Worm (Caenorhabditis elegans) whole organism, L1 larva: ENCODE data around the gene prdx-2.
A peak's percentile ranks its signal among the peaks of the same experiment; 100 is the strongest.

Experiments
- C04F5.9 ChIP-seq: sonication (generic microtip); optimal IDR thresholded peaks from 2 replicates; lab custom pipeline; 2016; ENCODE audit warnings: missing genetic modification characterization, missing compliant biosample characterization
- C16A3.4 ChIP-seq: fragments of 150-350 bp; optimal IDR thresholded peaks from 2 replicates; lab custom pipeline; 2014; ENCODE audit warnings: missing biosample characterization, missing genetic modification characterization
- blmp-1 ChIP-seq: fragments of 150-350 bp; optimal IDR thresholded peaks from 2 replicates; lab custom pipeline; 2014; ENCODE audit warnings: missing biosample characterization, missing genetic modification characterization
- ceh-82 ChIP-seq, 3 experiments: fragments of 150-350 bp in 1 of 3; sonication (generic microtip) in 2 of 3; optimal IDR thresholded peaks; 2 replicates each; lab custom pipeline; 2014 to 2017; ENCODE audit warnings: missing biosample characterization in 3 of 3, missing genetic modification characterization in 3 of 3
- ceh-88 ChIP-seq: fragments of 200-800 bp; sonication (Bioruptor generic); IDR thresholded peaks from 2 replicates; pipeline ENCODE4 v1.3.6; 2022; ENCODE audit warnings: missing genetic modification characterization, missing compliant biosample characterization
- dpl-1 ChIP-seq, 3 experiments: fragments of 150-350 bp in 2 of 3; sonication (generic microtip) in 1 of 3; optimal IDR thresholded peaks; 2 replicates each; lab custom pipeline; 2014 to 2017; ENCODE audit warnings: missing biosample characterization in 3 of 3, missing genetic modification characterization in 3 of 3, missing genetic modification reagents in 3 of 3
- dsc-1 ChIP-seq: sonication (generic microtip); optimal IDR thresholded peaks from 2 replicates; lab custom pipeline; 2016; ENCODE audit warnings: mild to moderate bottlenecking, missing genetic modification characterization, missing compliant biosample characterization
- efl-1 ChIP-seq, 4 experiments: fragments of 150-350 bp; optimal IDR thresholded peaks in 3 of 4; peaks in 1 of 4; 1 replicate in 1 of 4; 2 replicates in 3 of 4; lab custom pipeline; 2014; ENCODE audit warnings: missing biosample characterization in 2 of 4, missing genetic modification characterization in 2 of 4, missing genetic modification reagents in 2 of 4
- egl-13 ChIP-seq: sonication (generic microtip); optimal IDR thresholded peaks from 2 replicates; lab custom pipeline; 2016; ENCODE audit warnings: missing genotype, missing genetic modification reagents, missing genetic modification characterization, missing compliant biosample characterization
- elt-2 ChIP-seq: sonication (generic microtip); optimal IDR thresholded peaks from 2 replicates; lab custom pipeline; 2016; ENCODE audit warnings: missing genetic modification characterization, mild to moderate bottlenecking, inconsistent platforms, missing compliant biosample characterization, missing genetic modification reagents
- fkh-10 ChIP-seq: sonication (generic microtip); optimal IDR thresholded peaks from 2 replicates; lab custom pipeline; 2017; ENCODE audit warnings: missing biosample characterization, missing genetic modification reagents, missing genetic modification characterization
- fkh-8 ChIP-seq: sonication (generic microtip); optimal IDR thresholded peaks from 2 replicates; lab custom pipeline; 2016; ENCODE audit warnings: mild to moderate bottlenecking, missing genetic modification characterization, missing compliant biosample characterization
- grh-1 ChIP-seq: fragments of 200-800 bp; sonication (Bioruptor generic); IDR thresholded peaks from 2 replicates; pipeline ENCODE4 v1.3.6; 2022; ENCODE audit warnings: missing genetic modification reagents, missing genetic modification characterization, missing compliant biosample characterization
- isw-1 ChIP-seq: fragments of 200-800 bp; sonication (Bioruptor generic); IDR thresholded peaks from 2 replicates; pipeline ENCODE4 v1.3.6; 2022; ENCODE audit warnings: missing genetic modification characterization, missing compliant biosample characterization
- jun-1 ChIP-seq: fragments of 150-350 bp; optimal IDR thresholded peaks from 2 replicates; lab custom pipeline; 2014; ENCODE audit warnings: missing biosample characterization, missing genetic modification reagents, missing genetic modification characterization
- lin-13 ChIP-seq: fragments of 150-350 bp; optimal IDR thresholded peaks from 2 replicates; lab custom pipeline; 2014; ENCODE audit warnings: missing biosample characterization, missing genetic modification reagents, missing genetic modification characterization
- lin-14 ChIP-seq: fragments of 200-800 bp; sonication (Bioruptor generic); optimal IDR thresholded peaks from 2 replicates; lab custom pipeline; 2018; ENCODE audit warnings: mild to moderate bottlenecking, missing genetic modification characterization, moderate library complexity, missing compliant biosample characterization
- lin-15B ChIP-seq: fragments of 150-350 bp; sonication (generic microtip); optimal IDR thresholded peaks from 3 replicates; lab custom pipeline; 2014; ENCODE audit warnings: missing biosample characterization, missing genetic modification characterization
- lin-35 ChIP-seq, 2 experiments: fragments of 150-350 bp; optimal IDR thresholded peaks; 2 replicates each; lab custom pipeline; 2014; ENCODE audit warnings: missing biosample characterization in 2 of 2, missing genetic modification characterization in 2 of 2, missing genetic modification reagents in 2 of 2
- lir-3 ChIP-seq: sonication (generic microtip); optimal IDR thresholded peaks from 2 replicates; lab custom pipeline; 2016; ENCODE audit warnings: mild to moderate bottlenecking, missing genetic modification characterization, moderate library complexity, missing compliant biosample characterization; ENCODE audit not compliant: poor library complexity
- lsy-2 ChIP-seq, 2 experiments: fragments of 150-350 bp; optimal IDR thresholded peaks; 2 replicates each; lab custom pipeline; 2014; ENCODE audit warnings: missing biosample characterization in 2 of 2, missing genetic modification characterization in 2 of 2
- mab-9 ChIP-seq: fragments of 200-800 bp; sonication (Bioruptor generic); IDR thresholded peaks from 2 replicates; pipeline ENCODE4 v1.3.6; 2022; ENCODE audit warnings: missing genetic modification reagents, missing genetic modification characterization, missing compliant biosample characterization
- mdl-1 ChIP-seq, 2 experiments: fragments of 150-350 bp; optimal IDR thresholded peaks; 2 replicates each; lab custom pipeline; 2014 to 2017; ENCODE audit warnings: missing biosample characterization in 2 of 2, missing genetic modification characterization in 2 of 2, inconsistent platforms in 1 of 2
- mep-1 ChIP-seq: fragments of 150-350 bp; optimal IDR thresholded peaks from 2 replicates; lab custom pipeline; 2014; ENCODE audit warnings: missing biosample characterization, missing genetic modification characterization
- nhr-11 ChIP-seq: fragments of 150-350 bp; optimal IDR thresholded peaks from 2 replicates; lab custom pipeline; 2014; ENCODE audit warnings: missing biosample characterization, missing genetic modification characterization
- nhr-19 ChIP-seq: fragments of 200-800 bp; sonication (Bioruptor generic); conservative IDR thresholded peaks from 2 replicates; pipeline ENCODE4 v1.3.6; 2022; ENCODE audit warnings: missing genetic modification characterization, missing compliant biosample characterization
- nhr-20 ChIP-seq: sonication (generic microtip); optimal IDR thresholded peaks from 2 replicates; lab custom pipeline; 2016; ENCODE audit warnings: mild to moderate bottlenecking, missing genetic modification characterization, missing compliant biosample characterization
- nhr-47 ChIP-seq: sonication (generic microtip); optimal IDR thresholded peaks from 2 replicates; lab custom pipeline; 2016; ENCODE audit warnings: mild to moderate bottlenecking, missing genetic modification characterization, moderate library complexity, missing compliant biosample characterization
- nhr-71 ChIP-seq: sonication (generic microtip); optimal IDR thresholded peaks from 2 replicates; lab custom pipeline; 2016; ENCODE audit warnings: mild to moderate bottlenecking, missing genetic modification characterization, moderate library complexity, missing compliant biosample characterization
- nhr-84 ChIP-seq: sonication (generic microtip); optimal IDR thresholded peaks from 2 replicates; lab custom pipeline; 2017; ENCODE audit warnings: missing biosample characterization, missing genetic modification characterization
- nhr-85 ChIP-seq: sonication (generic microtip); peaks from one replicate; lab custom pipeline; 2016; ENCODE audit warnings: missing genetic modification characterization, inconsistent platforms, missing compliant biosample characterization
- nhr-90 ChIP-seq: sonication (generic microtip); optimal IDR thresholded peaks from 2 replicates; lab custom pipeline; 2016; ENCODE audit warnings: mild to moderate bottlenecking, missing genetic modification characterization, missing compliant biosample characterization; ENCODE audit not compliant: poor library complexity
- rnt-1 ChIP-seq: sonication (generic microtip); optimal IDR thresholded peaks from 2 replicates; lab custom pipeline; 2016; ENCODE audit warnings: mild to moderate bottlenecking, missing genetic modification characterization, moderate library complexity, missing compliant biosample characterization
- skn-1 ChIP-seq: fragments of 150-350 bp; optimal IDR thresholded peaks from 2 replicates; lab custom pipeline; 2014; ENCODE audit warnings: missing biosample characterization, missing genetic modification characterization
- snpc-4 ChIP-seq: fragments of 150-350 bp; optimal IDR thresholded peaks from 2 replicates; lab custom pipeline; 2014; ENCODE audit warnings: missing biosample characterization, missing genetic modification characterization
- snu-23 ChIP-seq: sonication (generic microtip); optimal IDR thresholded peaks from 2 replicates; lab custom pipeline; 2016; ENCODE audit warnings: missing genetic modification characterization, missing compliant biosample characterization
- swsn-7 ChIP-seq: sonication (generic microtip); optimal IDR thresholded peaks from 2 replicates; lab custom pipeline; 2016; ENCODE audit warnings: missing genetic modification characterization, missing compliant biosample characterization
- tbx-2 ChIP-seq: sonication (generic microtip); optimal IDR thresholded peaks from 2 replicates; lab custom pipeline; 2016; ENCODE audit warnings: missing genetic modification characterization, missing compliant biosample characterization
- unc-86 ChIP-seq: sonication (generic microtip); optimal IDR thresholded peaks from 2 replicates; lab custom pipeline; 2016; ENCODE audit warnings: missing genetic modification characterization, missing compliant biosample characterization
- unc-98 ChIP-seq: fragments of 200-800 bp; sonication (Bioruptor generic); IDR thresholded peaks from 2 replicates; pipeline ENCODE4 v1.3.6; 2022; ENCODE audit warnings: missing genetic modification characterization, missing compliant biosample characterization
- vab-15 ChIP-seq: sonication (generic microtip); optimal IDR thresholded peaks from 2 replicates; lab custom pipeline; 2017; ENCODE audit warnings: missing genotype, mild to moderate bottlenecking, missing genetic modification characterization, missing compliant biosample characterization
- xbp-1 ChIP-seq: sonication (generic microtip); optimal IDR thresholded peaks from 2 replicates; lab custom pipeline; 2016; ENCODE audit warnings: missing genetic modification characterization, missing compliant biosample characterization
- ztf-11 ChIP-seq, 2 experiments: sonication (generic microtip); optimal IDR thresholded peaks; 2 replicates each; lab custom pipeline; 2016 to 2017; ENCODE audit warnings: missing genetic modification characterization in 2 of 2, missing biosample characterization in 1 of 2, missing compliant biosample characterization in 1 of 2

The prdx-2 gene

ce11 chrII:5342412-5342811 lies 35.6 kb upstream of the prdx-2 start:
- peak; percentile 5 for TF ChIP-seq rnt-1 (tag; lab: Kevin White, UChicago)
- no peak for TF ChIP-seq lsy-2 (tag; optimal IDR thresholded peaks at IDR 0.05; lab: Kevin White, UChicago)
- peak; percentile 5 for TF ChIP-seq nhr-71 (tag; lab: Kevin White, UChicago)
- TF ChIP-seq vab-15 (tag; lab: Kevin White, UChicago), result no peak
- peak in 1 of 2 experiments; percentile 13 for TF ChIP-seq lin-35 (GFP tag; optimal IDR thresholded peaks at IDR 0.05; lab: Kevin White, UChicago)
- peak; percentile 4 for TF ChIP-seq lin-14 (GFP tag; lab: Kevin White, UChicago)

- TF ChIP-seq nhr-84 (tag; lab: Kevin White, UChicago), result no peak
- TF ChIP-seq mdl-1 (tag; optimal IDR thresholded peaks at IDR 0.05; lab: Kevin White, UChicago), result no peak
- TF ChIP-seq ceh-88, result no peak
Observed at ce11 chrII:5344775-5345174, 33.2 kb upstream of the prdx-2 start, which contains the start of gene F09E5.14. Gene F09E5.14 (minus strand): TSS chrII:5344875.

- peak; percentile 93 for TF ChIP-seq isw-1 (GFP tag; lab: Robert Waterston, UW)
- TF ChIP-seq swsn-7 (tag; lab: Kevin White, UChicago), result peak; percentile 74
- TF ChIP-seq snpc-4 (tag; lab: Kevin White, UChicago), result peak; percentile 57
- peak; percentile 55 for TF ChIP-seq mep-1 (tag; lab: Kevin White, UChicago)
- TF ChIP-seq fkh-10 (GFP tag; lab: Kevin White, UChicago), result peak; percentile 12
- TF ChIP-seq unc-86 (tag; lab: Kevin White, UChicago), result peak; percentile 47
- peak; percentile 76 for TF ChIP-seq vab-15 (tag; lab: Kevin White, UChicago)
- TF ChIP-seq unc-98 (GFP tag; lab: Robert Waterston, UW), result 0 out of 2 replicates have a peak, but pooled peaks have one; percentile 26
- TF ChIP-seq snu-23, result peak; percentile 73
- peak; percentile 42 for TF ChIP-seq jun-1 (tag; lab: Kevin White, UChicago)
- TF ChIP-seq fkh-8, result peak; percentile 30
- peak; percentile 84 for TF ChIP-seq nhr-71 (tag; lab: Kevin White, UChicago)
- TF ChIP-seq rnt-1 (tag; lab: Kevin White, UChicago), result peak; percentile 86
- TF ChIP-seq lin-15B, result peak; percentile 55
- peak; percentile 84 for TF ChIP-seq nhr-85
- peak; percentile 70 for TF ChIP-seq C16A3.4 (tag; lab: Kevin White, UChicago)
- peak; percentile 75 for TF ChIP-seq lin-14 (GFP tag; lab: Kevin White, UChicago)
- peak; percentile 64 to 88 for TF ChIP-seq lsy-2 (tag; optimal IDR thresholded peaks at IDR 0.05; lab: Kevin White, UChicago)
- TF ChIP-seq nhr-19, result peak; percentile 97
- TF ChIP-seq lir-3 (tag; lab: Kevin White, UChicago), result peak; percentile 52
- peak; percentile 96 for TF ChIP-seq grh-1 (GFP tag; lab: Robert Waterston, UW)
- peak; percentile 89 for TF ChIP-seq mab-9 (GFP tag; lab: Robert Waterston, UW)
- peak; percentile 65 for TF ChIP-seq xbp-1
- peak; percentile 52 for TF ChIP-seq nhr-11 (tag; lab: Kevin White, UChicago)
- TF ChIP-seq egl-13 (tag; lab: Kevin White, UChicago), result peak; percentile 9
- peak; percentile 73 for TF ChIP-seq nhr-20 (tag; lab: Kevin White, UChicago)
- TF ChIP-seq ztf-11 (tag; optimal IDR thresholded peaks at IDR 0.05; lab: Kevin White, UChicago), result peak in 1 of 2 experiments; percentile 36
- TF ChIP-seq elt-2 (tag; lab: Kevin White, UChicago), result peak; percentile 12
- TF ChIP-seq skn-1 (tag; lab: Kevin White, UChicago), result peak; percentile 47
- peak; percentile 77 for TF ChIP-seq nhr-47
- peak; percentile 51 for TF ChIP-seq dsc-1
- TF ChIP-seq ceh-82 (tag; optimal IDR thresholded peaks at IDR 0.05; lab: Kevin White, UChicago), result peak; percentile 1 to 52 (median 50)
- TF ChIP-seq lin-13, result peak; percentile 70
- peak; percentile 73 for TF ChIP-seq tbx-2 (tag; lab: Kevin White, UChicago)
- TF ChIP-seq lin-35 (GFP tag; optimal IDR thresholded peaks at IDR 0.05; lab: Kevin White, UChicago), result peak; percentile 89 to 98
- peak; percentile 72 to 93 for TF ChIP-seq efl-1 (optimal IDR thresholded peaks at IDR 0.05; lab: Kevin White, UChicago)
- TF ChIP-seq efl-1 (GFP tag; optimal IDR thresholded peaks at IDR 0.05 in 1 of 2; lab: Kevin White, UChicago), result peak; percentile 92 to 99
- TF ChIP-seq nhr-90, result peak; percentile 81
- peak; percentile 26 for TF ChIP-seq C04F5.9 (tag; lab: Kevin White, UChicago)
- TF ChIP-seq ceh-88, result peak; percentile 92
- peak; percentile 59 for TF ChIP-seq blmp-1 (tag; lab: Kevin White, UChicago)
- peak; percentile 87 to 91 (median 90) for TF ChIP-seq dpl-1 (GFP tag; optimal IDR thresholded peaks at IDR 0.05; lab: Kevin White, UChicago)
Observed at ce11 chrII:5346350-5346749, 31.6 kb upstream of the prdx-2 start.
